Fruit fly (Drosophila melanogaster): ENCODE measurements around the gene U4-U6-60K.

U4-U6-60K gene

DNA sequence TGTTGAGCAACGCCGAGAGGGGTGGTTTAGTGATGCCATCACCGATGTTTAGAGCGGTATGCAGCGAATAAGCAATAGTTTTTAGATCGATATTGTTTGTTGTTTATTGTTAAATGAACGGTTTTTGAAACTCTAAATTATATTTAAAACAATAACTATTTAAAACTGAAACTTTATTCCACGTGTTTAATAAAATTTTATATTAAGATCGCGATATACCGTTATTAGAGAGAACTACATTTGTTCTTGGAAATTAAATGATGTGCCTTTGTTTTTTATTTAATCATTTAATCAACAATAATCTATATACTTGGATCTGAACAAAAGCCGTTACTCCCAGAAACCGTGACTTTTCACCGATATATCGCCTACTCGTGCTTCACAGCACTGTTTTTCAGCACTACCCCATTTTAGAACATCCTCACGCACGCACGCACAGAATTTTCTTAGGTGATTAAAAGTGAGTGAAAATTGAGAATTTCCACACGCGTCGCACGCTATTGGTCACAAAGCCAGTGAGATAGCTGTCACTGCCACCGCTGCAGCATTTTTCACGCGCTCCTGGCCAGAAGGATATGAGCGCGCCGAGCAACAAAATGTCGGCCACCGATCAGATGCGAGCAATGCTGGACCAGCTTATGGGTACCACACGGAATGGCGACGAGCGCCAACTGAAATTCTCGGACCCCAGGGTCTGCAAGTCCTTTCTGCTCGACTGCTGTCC lies at the start of gene U4-U6-60K, which contains the start of gene CG7564 (continued):
- TF ChIP-seq esg (GFP tag; conservative IDR thresholded peaks at IDR 0.05) = peak; percentile 17; the same call in 1 of the 2 replicates
- TF ChIP-seq nerfin-1 (tag; optimal IDR thresholded peaks at IDR 0.05) = peak; percentile 24
- no peak for TF ChIP-seq h (optimal IDR thresholded peaks at IDR 0.05)
- peak; percentile 53 for TF ChIP-seq HLH54F (GFP tag; optimal IDR thresholded peaks at IDR 0.05)
- no peak for TF ChIP-seq CG16863 (GFP tag; optimal IDR thresholded peaks at IDR 0.05)
- peak; percentile 77 for TF ChIP-seq slbo (GFP tag; IDR thresholded peaks at IDR 0.05)
- TF ChIP-seq Ets65A (GFP tag) = peak; percentile 95
- no peak for TF ChIP-seq CG14965 (GFP tag; optimal IDR thresholded peaks at IDR 0.05; ENCODE audit: borderline replicate concordance)
- TF ChIP-seq gt (GFP tag; IDR thresholded peaks at IDR 0.05) = no peak
- no peak for TF ChIP-seq ham (GFP tag; IDR thresholded peaks at IDR 0.05)
- no peak for TF ChIP-seq CG1529 (GFP tag; optimal IDR thresholded peaks at IDR 0.05)
- no peak for TF ChIP-seq Poxn (GFP tag; IDR thresholded peaks at IDR 0.05)
- no peak for TF ChIP-seq CG43689 (GFP tag; IDR thresholded peaks at IDR 0.05)
- peak; percentile 81 for TF ChIP-seq sob (GFP tag; IDR thresholded peaks at IDR 0.05)
- peak; percentile 21 for TF ChIP-seq unpg (GFP tag; optimal IDR thresholded peaks at IDR 0.05)
- TF ChIP-seq gce (GFP tag; IDR thresholded peaks at IDR 0.05) = no peak
- no peak for TF ChIP-seq CG31388 (GFP tag; optimal IDR thresholded peaks at IDR 0.05)
- TF ChIP-seq Mes4 (GFP tag; optimal IDR thresholded peaks at IDR 0.05) = no peak
- peak; percentile 51 for TF ChIP-seq ewg (GFP tag; optimal IDR thresholded peaks at IDR 0.05)
- no peak for TF ChIP-seq da (GFP tag; optimal IDR thresholded peaks at IDR 0.05)
- peak; percentile 53 for TF ChIP-seq pzg (GFP tag; optimal IDR thresholded peaks at IDR 0.05)
- TF ChIP-seq CG11695 (GFP tag; IDR thresholded peaks at IDR 0.05) = no peak
- peak; percentile 68 for TF ChIP-seq sd (tag; optimal IDR thresholded peaks at IDR 0.05)
- TF ChIP-seq tap (tag; optimal IDR thresholded peaks at IDR 0.05) = no peak
- no peak for TF ChIP-seq org-1 (GFP tag; optimal IDR thresholded peaks at IDR 0.05)
- TF ChIP-seq Hsf (GFP tag; optimal IDR thresholded peaks at IDR 0.05) = peak; percentile 75
- TF ChIP-seq stc (GFP tag; IDR thresholded peaks at IDR 0.05) = no peak
- no peak for TF ChIP-seq odd (GFP tag; optimal IDR thresholded peaks at IDR 0.05)
- TF ChIP-seq Dp (GFP tag; optimal IDR thresholded peaks at IDR 0.05) = no peak
- peak; percentile 90 for TF ChIP-seq tna (GFP tag; IDR thresholded peaks at IDR 0.05; ENCODE audit: partially characterized antibody)
- no peak for TF ChIP-seq Nf-YA (GFP tag; IDR thresholded peaks at IDR 0.05)
- peak; percentile 95 for TF ChIP-seq CG14860 (GFP tag; IDR thresholded peaks at IDR 0.05; ENCODE audit: partially characterized antibody)
- TF ChIP-seq z (GFP tag; IDR thresholded peaks at IDR 0.05) = peak; percentile 65; the same call in 2 of the 3 replicates
- peak; percentile 98 for TF ChIP-seq CG42726 (GFP tag; IDR thresholded peaks at IDR 0.05; ENCODE audit: partially characterized antibody)
- TF ChIP-seq CG32767 (GFP tag; IDR thresholded peaks at IDR 0.05) = no peak
- no peak for TF ChIP-seq sc (optimal IDR thresholded peaks at IDR 0.05)
- TF ChIP-seq sc (GFP tag; optimal IDR thresholded peaks at IDR 0.05) = peak; percentile 7
- TF ChIP-seq Meics (GFP tag; optimal IDR thresholded peaks at IDR 0.05) = peak; percentile 73
- TF ChIP-seq Dad (GFP tag; optimal IDR thresholded peaks at IDR 0.05) = peak; percentile 22
- no peak for TF ChIP-seq aop (GFP tag; IDR thresholded peaks at IDR 0.05)
- peak in 1 of 2 experiments; percentile 57 for TF ChIP-seq Hr51 (GFP tag; optimal IDR thresholded peaks at IDR 0.05)
- no peak for TF ChIP-seq sim (GFP tag; IDR thresholded peaks at IDR 0.05)
- TF ChIP-seq Eip74EF (GFP tag; optimal IDR thresholded peaks at IDR 0.05) = no peak
- TF ChIP-seq shn (GFP tag; optimal IDR thresholded peaks at IDR 0.05) = peak; percentile 5
- TF ChIP-seq scrt (GFP tag; optimal IDR thresholded peaks at IDR 0.05) = no peak
- TF ChIP-seq CG3726 (GFP tag; IDR thresholded peaks at IDR 0.05) = no peak
- TF ChIP-seq cg (GFP tag; optimal IDR thresholded peaks at IDR 0.05) = no peak
- no peak for TF ChIP-seq gcm (GFP tag; optimal IDR thresholded peaks at IDR 0.05)
- no peak for TF ChIP-seq HLHmδ (GFP tag; optimal IDR thresholded peaks at IDR 0.05)
- TF ChIP-seq schlank (tag; optimal IDR thresholded peaks at IDR 0.05) = no peak
- no peak for TF ChIP-seq CG12071 (GFP tag; optimal IDR thresholded peaks at IDR 0.05)
